Fruit fly (Drosophila melanogaster): Measurements from ENCODE around the gene CG11523.

CG11523 gene

DNA sequence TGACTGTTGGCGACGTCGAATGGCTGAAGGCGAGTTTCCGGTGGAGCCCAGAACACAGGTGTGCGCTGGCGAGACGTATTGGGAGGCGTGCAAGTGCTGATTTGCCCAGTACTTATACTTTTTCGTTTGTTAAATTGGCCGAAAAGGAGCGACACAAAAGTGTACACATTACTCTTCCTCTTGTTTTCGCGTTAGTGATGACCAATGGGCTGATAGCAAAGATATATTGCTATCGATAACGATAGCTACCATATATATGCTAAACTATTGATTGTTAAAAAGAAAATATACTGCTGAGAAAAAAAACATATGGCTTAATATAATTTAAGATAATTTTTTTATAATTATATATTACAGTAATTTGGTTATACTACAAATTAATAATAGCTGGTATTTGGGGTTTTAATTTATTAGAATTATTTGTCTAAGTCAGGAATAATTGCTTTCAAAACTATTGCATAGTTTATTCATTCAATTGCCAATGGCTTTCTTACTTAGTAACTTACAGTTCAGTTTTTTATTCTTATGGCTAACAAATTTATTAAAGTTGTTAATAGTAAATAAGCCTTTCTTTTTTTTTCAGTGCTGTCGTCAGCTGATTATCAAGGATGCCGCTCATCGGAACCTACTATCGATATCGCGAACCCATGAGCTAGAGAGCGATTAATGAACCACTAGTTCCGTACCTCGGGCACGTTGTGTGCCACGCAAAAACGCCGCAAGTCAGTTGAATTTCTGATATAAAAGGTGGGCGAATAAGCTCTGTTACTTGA is 21.7 kb upstream of the CG11523 start, which contains the start of the genes Hem and IleRS (continued):
- TF ChIP-seq CG14667 (GFP tag; IDR thresholded peaks at IDR 0.05) (peak; percentile 81), HmgZ (tag; optimal IDR thresholded peaks at IDR 0.05) (peak; percentile 88), CG7745 (tag; optimal IDR thresholded peaks at IDR 0.05) (no peak), CG31224 (GFP tag; IDR thresholded peaks at IDR 0.05) (peak; percentile 81), H2.0 (GFP tag; IDR thresholded peaks at IDR 0.05) (peak; percentile 87), HLHmδ (GFP tag; optimal IDR thresholded peaks at IDR 0.05) (no peak), cg (GFP tag; optimal IDR thresholded peaks at IDR 0.05) (no peak), CG32532 (GFP tag; IDR thresholded peaks at IDR 0.05) (peak; percentile 93), Hr3 (GFP tag; optimal IDR thresholded peaks at IDR 0.05) (peak; percentile 94), GATAe (GFP tag; conservative IDR thresholded peaks at IDR 0.05) (peak; percentile 53; the same call in 1 of the 2 replicates), zfh2 (GFP tag; optimal IDR thresholded peaks at IDR 0.05) (peak; percentile 80), onecut (GFP tag; IDR thresholded peaks at IDR 0.05) (peak; percentile 85), dysf (GFP tag; IDR thresholded peaks at IDR 0.05) (peak; percentile 93), CG32772 (GFP tag; IDR thresholded peaks at IDR 0.05) (peak; percentile 92), CG6791 (GFP tag; IDR thresholded peaks at IDR 0.05; ENCODE audit: partially characterized antibody) (peak; percentile 84), peb (GFP tag; IDR thresholded peaks at IDR 0.05) (peak; percentile 77), CG3065 (GFP tag; optimal IDR thresholded peaks at IDR 0.05) (peak; percentile 88), CG30431 (GFP tag; optimal IDR thresholded peaks at IDR 0.05) (peak; percentile 79), NK7.1 (GFP tag; optimal IDR thresholded peaks at IDR 0.05) (peak; percentile 74), ewg (GFP tag; optimal IDR thresholded peaks at IDR 0.05) (peak; percentile 84), scrt (GFP tag; optimal IDR thresholded peaks at IDR 0.05) (no peak), twi (tag; optimal IDR thresholded peaks at IDR 0.05) (peak; percentile 84), CG9797 (GFP tag; optimal IDR thresholded peaks at IDR 0.05) (peak; percentile 20), CG9932 (GFP tag; IDR thresholded peaks at IDR 0.05) (peak; percentile 92), exex (tag; optimal IDR thresholded peaks at IDR 0.05) (no peak), Meics (GFP tag; optimal IDR thresholded peaks at IDR 0.05) (peak; percentile 90), amos (GFP tag; IDR thresholded peaks at IDR 0.05; ENCODE audit: partially characterized antibody) (peak; percentile 88), CG1024 (GFP tag; IDR thresholded peaks at IDR 0.05) (peak; percentile 77), cato (GFP tag; optimal IDR thresholded peaks at IDR 0.05; ENCODE audit: borderline replicate concordance) (peak; percentile 88), CG12299 (tag; optimal IDR thresholded peaks at IDR 0.05) (peak; percentile 79), kah (GFP tag; optimal IDR thresholded peaks at IDR 0.05) (peak; percentile 71), HLH54F (GFP tag; optimal IDR thresholded peaks at IDR 0.05) (peak; percentile 79), CG1603 (tag; optimal IDR thresholded peaks at IDR 0.05) (no peak), sug (tag; optimal IDR thresholded peaks at IDR 0.05) (no peak), lbe (GFP tag; optimal IDR thresholded peaks at IDR 0.05) (no peak), aop (GFP tag; IDR thresholded peaks at IDR 0.05) (no peak), HLH3B (GFP tag; IDR thresholded peaks at IDR 0.05) (peak; percentile 89), da (GFP tag; optimal IDR thresholded peaks at IDR 0.05) (no peak), trem (tag; optimal IDR thresholded peaks at IDR 0.05) (peak; percentile 93), CG6175 (GFP tag; IDR thresholded peaks at IDR 0.05) (peak; percentile 71), CG7963 (GFP tag; IDR thresholded peaks at IDR 0.05; ENCODE audit: partially characterized antibody) (0 out of 3 replicates have a peak, but pooled peaks have one; percentile 43), CG15479 (GFP tag; optimal IDR thresholded peaks at IDR 0.05) (peak; percentile 23), esg (GFP tag; conservative IDR thresholded peaks at IDR 0.05) (peak; percentile 91), CG11398 (GFP tag; optimal IDR thresholded peaks at IDR 0.05) (peak; percentile 60), CG10979 (tag; optimal IDR thresholded peaks at IDR 0.05) (peak; percentile 93), CG12071 (GFP tag; optimal IDR thresholded peaks at IDR 0.05) (peak; percentile 74), Sry-β (GFP tag; optimal IDR thresholded peaks at IDR 0.05) (peak; percentile 56), Bteb2 (GFP tag; optimal IDR thresholded peaks at IDR 0.05) (peak; percentile 80), danr (GFP tag; IDR thresholded peaks at IDR 0.05) (peak; percentile 80), br (optimal IDR thresholded peaks at IDR 0.05) (no peak)

Data from whole organism, embryonic.